Worm (Caenorhabditis elegans) whole organism, late embryonic: ENCODE data around the gene F36D3.4.

Experiments
- Y22D7AL.16 ChIP-seq: sonication (generic microtip); optimal IDR thresholded peaks from 2 replicates; lab custom pipeline; 2016; ENCODE audit warnings: missing genetic modification characterization, missing compliant biosample characterization
- ama-1 ChIP-seq: fragments of 150-350 bp; optimal IDR thresholded peaks from 2 replicates; lab custom pipeline; 2014
- ceh-9 ChIP-seq: sonication (generic microtip); optimal IDR thresholded peaks from 2 replicates; lab custom pipeline; 2016; ENCODE audit warnings: mild to moderate bottlenecking, missing genetic modification characterization, inconsistent platforms, missing compliant biosample characterization
- fax-1 ChIP-seq: sonication (generic microtip); optimal IDR thresholded peaks from 2 replicates; lab custom pipeline; 2016; ENCODE audit warnings: missing genotype, missing genetic modification characterization, missing compliant biosample characterization
- fkh-10 ChIP-seq: fragments of 150-350 bp; optimal IDR thresholded peaks from 2 replicates; lab custom pipeline; 2014; ENCODE audit warnings: missing biosample characterization, missing genetic modification reagents, missing genetic modification characterization
- hlh-30 ChIP-seq: sonication (generic microtip); optimal IDR thresholded peaks from 2 replicates; lab custom pipeline; 2017; ENCODE audit warnings: antibody characterized with exemption, missing genetic modification characterization, missing compliant biosample characterization; ENCODE audit not compliant: insufficient read depth
- hlh-8 ChIP-seq: sonication (generic microtip); optimal IDR thresholded peaks from 2 replicates; lab custom pipeline; 2016; ENCODE audit warnings: missing genotype, missing genetic modification characterization, missing compliant biosample characterization
- lim-6 ChIP-seq: sonication (generic microtip); optimal IDR thresholded peaks from 2 replicates; lab custom pipeline; 2016; ENCODE audit warnings: missing genetic modification characterization, missing compliant biosample characterization
- pha-4 ChIP-seq: fragments of 150-350 bp; optimal IDR thresholded peaks from 2 replicates; lab custom pipeline; 2018; ENCODE audit warnings: missing biosample characterization, missing genetic modification reagents, missing genetic modification characterization
- rnt-1 ChIP-seq: sonication (generic microtip); optimal IDR thresholded peaks from 2 replicates; lab custom pipeline; 2016; ENCODE audit warnings: missing genetic modification characterization, missing compliant biosample characterization
- syd-9 ChIP-seq: sonication (generic microtip); optimal IDR thresholded peaks from 2 replicates; lab custom pipeline; 2016; ENCODE audit warnings: mild to moderate bottlenecking, missing genetic modification characterization, moderate library complexity, missing compliant biosample characterization

ce11 chrV:16471995-16472563 is 45.4 kb downstream of the F36D3.4 start, which contains the start of gene srw-35:
- TF ChIP-seq ceh-9 (tag; lab: Kevin White, UChicago) (no peak), syd-9 (tag; lab: Kevin White, UChicago) (no peak), fax-1 (no peak), hlh-8 (tag; lab: Kevin White, UChicago) (no peak), lim-6 (tag; lab: Kevin White, UChicago) (no peak), pha-4 (tag; lab: Kevin White, UChicago) (no peak), hlh-30 (tag; lab: Kevin White, UChicago) (no peak), fkh-10 (GFP tag; lab: Kevin White, UChicago) (no peak), ama-1 (no peak), rnt-1 (tag; lab: Kevin White, UChicago) (no peak), Y22D7AL.16 (no peak)
